Worm (Caenorhabditis elegans) whole organism, L4/young adult: ENCODE measurements around the gene ipla-7.

Experiments used
- W03F9.2 ChIP-seq: fragments of 150-350 bp; optimal IDR thresholded peaks from 2 replicates; lab custom pipeline; 2014; ENCODE audit warnings: missing biosample characterization, missing genetic modification characterization
- dao-5 ChIP-seq: sonication (generic microtip); optimal IDR thresholded peaks from 2 replicates; lab custom pipeline; 2016; ENCODE audit warnings: missing genotype, missing genetic modification characterization, moderate library complexity, missing compliant biosample characterization
- him-1 ChIP-seq: sonication (generic microtip); optimal IDR thresholded peaks from 2 replicates; lab custom pipeline; 2016; ENCODE audit warnings: missing genotype, missing genetic modification reagents, missing genetic modification characterization, missing compliant biosample characterization

DNA sequence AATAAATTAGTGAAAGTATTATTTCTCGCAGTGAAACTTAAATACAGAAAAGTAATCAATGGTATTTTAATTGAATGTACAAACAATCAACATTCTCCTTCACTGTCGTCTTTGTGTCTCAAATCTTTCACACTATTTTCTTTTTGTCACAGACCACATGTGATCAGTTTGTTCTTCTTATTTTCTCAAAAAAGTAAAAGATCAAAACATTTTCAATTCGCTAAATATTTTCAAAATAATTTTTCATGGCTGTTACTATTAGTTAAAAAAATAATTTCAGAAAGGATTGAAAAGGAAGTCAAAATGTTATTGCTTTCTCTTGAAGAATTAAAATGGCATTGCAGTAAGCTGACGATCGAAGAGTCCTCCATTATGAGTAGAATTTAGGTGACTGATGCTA lies 21.8 kb downstream of the ipla-7 start, which contains the start of gene dhs-31:
- TF ChIP-seq W03F9.2 (tag; lab: Kevin White, UChicago) (no peak), him-1 (tag; lab: Kevin White, UChicago) (no peak), dao-5 (tag; lab: Kevin White, UChicago) (no peak)
